Worm (Caenorhabditis elegans): ENCODE data around the gene C08B6.10.

C08B6.10 gene

ce11 chrV:10096932-10097331, 28.4 kb upstream of the C08B6.10 start:
- TF ChIP-seq bed-1 (GFP tag; IDR thresholded peaks at IDR 0.05) (no peak), ztf-18 (tag; optimal IDR thresholded peaks at IDR 0.05) (no peak), nhr-179 (tag; optimal IDR thresholded peaks at IDR 0.05) (no peak), nhr-80 (tag; optimal IDR thresholded peaks at IDR 0.05) (peak; percentile 62), T07F8.4 (tag; optimal IDR thresholded peaks at IDR 0.05) (no peak), F57A8.1 (GFP tag; optimal IDR thresholded peaks at IDR 0.05) (no peak)

ce11 chrV:10098429-10098828, 26.9 kb upstream of the C08B6.10 start, which contains the start of gene ugt-47:
TSS of gene ugt-47 (minus strand) at chrV:10098597.
- TF ChIP-seq nhr-80 (tag; optimal IDR thresholded peaks at IDR 0.05) (peak; percentile 52), unc-62 (GFP tag; optimal IDR thresholded peaks at IDR 0.05) (peak; percentile 14), lin-40 (tag; optimal IDR thresholded peaks at IDR 0.05) (no peak), snpc-1.3 (tag; optimal IDR thresholded peaks at IDR 0.05; ENCODE audit: insufficient read depth) (no peak), ceh-27 (GFP tag; optimal IDR thresholded peaks at IDR 0.05) (no peak), aptf-3 (GFP tag; IDR thresholded peaks at IDR 0.05) (no peak), C06A6.2 (GFP tag; conservative IDR thresholded peaks at IDR 0.05) (no peak), ceh-100 (GFP tag; IDR thresholded peaks at IDR 0.05) (no peak)

- TF ChIP-seq zim-3 (tag; optimal IDR thresholded peaks at IDR 0.05) (no peak), F57A8.1 (GFP tag; optimal IDR thresholded peaks at IDR 0.05) (no peak), bed-1 (GFP tag; IDR thresholded peaks at IDR 0.05) (no peak)
These were observed 23.4 kb upstream of the C08B6.10 start, which contains the start of gene C08B6.14 for ce11 chrV:10101916-10102315. TSS of gene C08B6.14 (minus strand) at chrV:10102016.

DNA sequence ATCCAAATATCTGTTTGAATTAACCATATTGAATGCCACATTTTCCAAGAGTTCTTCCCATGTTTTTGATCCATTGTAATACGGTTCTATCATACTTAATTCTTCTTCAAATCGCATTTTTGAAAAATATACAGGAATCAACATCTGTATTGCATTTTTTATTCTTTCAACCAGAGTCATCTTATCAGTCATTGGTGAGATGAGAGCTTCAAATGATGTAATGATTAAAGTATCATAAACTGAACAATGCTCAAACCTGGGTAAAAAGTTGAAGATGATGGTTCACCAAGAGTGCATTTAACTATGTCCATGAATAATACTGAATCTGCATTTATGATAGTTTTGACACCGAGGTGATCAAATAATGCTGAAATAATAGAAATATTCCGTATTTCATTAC, 21.5 kb upstream of the C08B6.10 start:
- TF ChIP-seq nhr-80 (tag; optimal IDR thresholded peaks at IDR 0.05), result peak; percentile 9
- no peak for TF ChIP-seq pbrm-1 (GFP tag; IDR thresholded peaks at IDR 0.05)

DNA sequence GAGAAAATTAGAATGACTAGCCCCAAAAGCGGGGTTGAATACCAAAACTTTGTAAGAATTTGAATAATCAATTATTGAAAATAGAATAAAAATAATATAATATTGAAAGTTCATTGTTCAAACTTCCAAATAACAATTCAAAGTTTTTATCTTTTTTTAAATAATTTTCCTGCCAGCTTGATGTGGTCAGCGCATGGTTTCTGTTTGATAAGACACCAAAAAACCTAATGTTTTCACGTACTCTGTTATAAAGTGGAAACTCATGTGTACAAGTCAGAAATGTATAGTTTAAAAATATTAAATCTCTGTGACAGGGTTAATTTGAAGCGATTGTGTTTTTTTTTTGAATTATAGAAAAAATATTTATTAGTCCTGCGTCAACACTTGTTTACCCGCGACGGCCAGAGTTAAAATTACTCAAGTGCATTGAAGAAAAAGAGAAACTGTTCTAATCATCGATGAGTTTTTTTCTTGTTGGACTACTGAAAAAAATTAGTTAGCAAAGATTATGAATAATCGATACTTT, 20.4 kb upstream of the C08B6.10 start, which contains the start of gene ugt-17:
Gene ugt-17, minus strand, starts transcription at position 180 of the 526 bp plus-strand sequence.
- TF ChIP-seq nhr-80 (tag; optimal IDR thresholded peaks at IDR 0.05) (peak; percentile 74), mcd-1 (GFP tag; IDR thresholded peaks at IDR 0.05) (no peak), tbp1 (GFP tag; optimal IDR thresholded peaks at IDR 0.05) (no peak), nhr-27 (tag; optimal IDR thresholded peaks at IDR 0.05) (no peak), madf-10 (tag; optimal IDR thresholded peaks at IDR 0.05) (no peak), snpc-4 (GFP tag; optimal IDR thresholded peaks at IDR 0.05) (no peak), snpc-4 (tag; optimal IDR thresholded peaks at IDR 0.05) (peak in 1 of 4 experiments; percentile 8)

- TF ChIP-seq nhr-179 (tag; optimal IDR thresholded peaks at IDR 0.05) (no peak), zfh-2 (GFP tag; conservative IDR thresholded peaks at IDR 0.05) (no peak), let-526 (GFP tag; IDR thresholded peaks at IDR 0.05) (no peak), snpc-4 (GFP tag; optimal IDR thresholded peaks at IDR 0.05) (no peak), snpc-4 (tag; optimal IDR thresholded peaks at IDR 0.05) (no peak)
These were observed 19.9 kb upstream of the C08B6.10 start, which contains the start of gene C08B6.2 for ce11 chrV:10105412-10105811. TSS of gene C08B6.2 (plus strand) at chrV:10105712.

- no peak for TF ChIP-seq nhr-120 (GFP tag; IDR thresholded peaks at IDR 0.05)
- TF ChIP-seq mxl-1 (tag; optimal IDR thresholded peaks at IDR 0.05), result no peak
- TF ChIP-seq madf-3 (GFP tag; IDR thresholded peaks at IDR 0.05), result no peak
- TF ChIP-seq akir-1 (GFP tag; optimal IDR thresholded peaks at IDR 0.05), result no peak
These were observed 18.0 kb upstream of the C08B6.10 start, which contains the start of gene C08B6.11 for ce11 chrV:10107309-10107708. TSS of gene C08B6.11 (plus strand) at chrV:10107609.
